Fruit fly (Drosophila melanogaster) whole organism, prepupa: ENCODE measurements around the gene CG34290.

Experiments used
- Blimp-1 ChIP-seq: fragments of 200-800 bp; sonication (Bioruptor generic); optimal IDR thresholded peaks from 3 replicates; lab custom pipeline; 2017; ENCODE audit warnings: missing biosample characterization, missing genetic modification characterization, mild to moderate bottlenecking, moderate library complexity, missing genetic modification reagents
- CG10669 ChIP-seq: fragments of 200-800 bp; sonication (Bioruptor generic); optimal IDR thresholded peaks from 3 replicates; lab custom pipeline; 2018; ENCODE audit warnings: missing biosample characterization, mild to moderate bottlenecking, missing genetic modification characterization, moderate library complexity
- CG11294 ChIP-seq: fragments of 200-800 bp; sonication (Bioruptor generic); IDR thresholded peaks from 2 replicates; pipeline ENCODE4 v1.3.6; 2022; ENCODE audit warnings: missing biosample characterization, missing genetic modification characterization
- CG15336 ChIP-seq: fragments of 200-800 bp; sonication (Bioruptor generic); IDR thresholded peaks from 2 replicates; pipeline ENCODE4 v1.3.6; 2022; ENCODE audit warnings: missing biosample characterization, missing genetic modification characterization
- CG1621 ChIP-seq: fragments of 200-800 bp; sonication (Bioruptor generic); optimal IDR thresholded peaks from 3 replicates; lab custom pipeline; 2018; ENCODE audit warnings: missing biosample characterization, mild to moderate bottlenecking, missing genetic modification characterization
- CG16779 ChIP-seq: fragments of 200-800 bp; sonication (Bioruptor generic); optimal IDR thresholded peaks from 3 replicates; lab custom pipeline; 2017; ENCODE audit warnings: missing biosample characterization, mild to moderate bottlenecking, missing genetic modification characterization
- CG31627 ChIP-seq: fragments of 200-800 bp; sonication (Bioruptor generic); optimal IDR thresholded peaks from 3 replicates; lab custom pipeline; 2016; ENCODE audit warnings: missing biosample characterization, missing genetic modification characterization
- CG32006 ChIP-seq: fragments of 200-800 bp; sonication (Bioruptor generic); optimal IDR thresholded peaks from 3 replicates; lab custom pipeline; 2017; ENCODE audit warnings: missing biosample characterization, mild to moderate bottlenecking, missing genetic modification characterization
- CG34406 ChIP-seq: fragments of 200-800 bp; sonication (Bioruptor generic); optimal IDR thresholded peaks from 3 replicates; lab custom pipeline; 2016; ENCODE audit warnings: missing biosample characterization, missing genetic modification characterization
- CG3919 ChIP-seq: fragments of 200-800 bp; sonication (Bioruptor generic); optimal IDR thresholded peaks from 3 replicates; lab custom pipeline; 2016; ENCODE audit warnings: missing biosample characterization, missing genetic modification characterization
- CG4318 ChIP-seq: fragments of 200-800 bp; sonication (Bioruptor generic); optimal IDR thresholded peaks from 3 replicates; lab custom pipeline; 2017; ENCODE audit warnings: missing biosample characterization, mild to moderate bottlenecking, missing genetic modification characterization
- CG6163 ChIP-seq: fragments of 200-800 bp; sonication (Bioruptor generic); IDR thresholded peaks from 3 replicates; pipeline ENCODE4 v1.3.6; 2022; ENCODE audit warnings: missing biosample characterization, missing genetic modification characterization
- CG6276 ChIP-seq: fragments of 200-800 bp; sonication (Bioruptor generic); optimal IDR thresholded peaks from 2 replicates; lab custom pipeline; 2017; ENCODE audit warnings: missing biosample characterization, mild to moderate bottlenecking, missing genetic modification characterization
- CG6792 ChIP-seq: fragments of 200-800 bp; sonication (Bioruptor generic); optimal IDR thresholded peaks from 3 replicates; lab custom pipeline; 2016; ENCODE audit warnings: missing biosample characterization, missing genetic modification characterization
- CG6808 ChIP-seq: fragments of 200-800 bp; sonication (Bioruptor generic); optimal IDR thresholded peaks from 3 replicates; lab custom pipeline; 2017; ENCODE audit warnings: missing biosample characterization, missing genetic modification characterization, mild to moderate bottlenecking, moderate library complexity, missing genetic modification reagents
- CG6854 ChIP-seq: fragments of 200-800 bp; sonication (Bioruptor generic); optimal IDR thresholded peaks from 2 replicates; lab custom pipeline; 2017; ENCODE audit warnings: missing biosample characterization, mild to moderate bottlenecking, missing genetic modification characterization
- CG7368 ChIP-seq: fragments of 200-800 bp; sonication (Bioruptor generic); optimal IDR thresholded peaks from 3 replicates; lab custom pipeline; 2016; ENCODE audit warnings: missing biosample characterization, missing genetic modification characterization
- CG8119 ChIP-seq: fragments of 200-800 bp; sonication (Bioruptor generic); IDR thresholded peaks from 3 replicates; pipeline ENCODE4 v1.3.6; 2022; ENCODE audit warnings: missing biosample characterization, missing genetic modification characterization
- CG8632 ChIP-seq: fragments of 200-800 bp; sonication (Bioruptor generic); optimal IDR thresholded peaks from 3 replicates; lab custom pipeline; 2016; ENCODE audit warnings: missing biosample characterization, missing genetic modification characterization
- CG9139 ChIP-seq: fragments of 200-800 bp; sonication (Bioruptor generic); optimal IDR thresholded peaks from 3 replicates; lab custom pipeline; 2017; ENCODE audit warnings: missing biosample characterization, mild to moderate bottlenecking, missing genetic modification characterization
- Eip75B ChIP-seq: fragments of 200-800 bp; sonication (Bioruptor generic); optimal IDR thresholded peaks from 3 replicates; lab custom pipeline; 2016; ENCODE audit warnings: missing biosample characterization, missing genetic modification characterization
- Eip78C ChIP-seq: fragments of 200-800 bp; sonication (Bioruptor generic); peaks from one replicate; lab custom pipeline; 2016; ENCODE audit warnings: missing biosample characterization, missing genetic modification characterization
- Eip93F ChIP-seq: fragments of 200-800 bp; sonication (Bioruptor generic); optimal IDR thresholded peaks from 2 replicates; lab custom pipeline; 2016; ENCODE audit warnings: missing biosample characterization, mild to moderate bottlenecking, missing genetic modification characterization
- Gug ChIP-seq: fragments of 200-800 bp; sonication (Bioruptor generic); IDR thresholded peaks from 2 replicates; pipeline ENCODE4 v1.3.6; 2022; ENCODE audit warnings: missing biosample characterization, missing genetic modification characterization
- Hr39 ChIP-seq: fragments of 200-800 bp; sonication (Bioruptor generic); optimal IDR thresholded peaks from 2 replicates; lab custom pipeline; 2016; ENCODE audit warnings: missing biosample characterization, missing genetic modification characterization
- Hr4 ChIP-seq: fragments of 200-800 bp; sonication (Bioruptor generic); optimal IDR thresholded peaks from 3 replicates; lab custom pipeline; 2016; ENCODE audit warnings: missing biosample characterization, missing genetic modification characterization
- Lpt ChIP-seq: fragments of 200-800 bp; sonication (Bioruptor generic); optimal IDR thresholded peaks from 3 replicates; lab custom pipeline; 2016; ENCODE audit warnings: missing biosample characterization, missing genetic modification characterization
- Met ChIP-seq: fragments of 200-800 bp; sonication (Bioruptor generic); optimal IDR thresholded peaks from 3 replicates; lab custom pipeline; 2016; ENCODE audit warnings: missing biosample characterization, missing genetic modification characterization
- OdsH ChIP-seq: fragments of 200-800 bp; sonication (Bioruptor generic); optimal IDR thresholded peaks from 3 replicates; lab custom pipeline; 2016; ENCODE audit warnings: missing biosample characterization, missing genetic modification characterization
- Sox102F ChIP-seq: fragments of 200-800 bp; sonication (Bioruptor generic); optimal IDR thresholded peaks from 2 replicates; lab custom pipeline; 2016; ENCODE audit warnings: missing biosample characterization, mild to moderate bottlenecking, missing genetic modification characterization
- Sox14 ChIP-seq: fragments of 200-800 bp; sonication (Bioruptor generic); optimal IDR thresholded peaks from 3 replicates; lab custom pipeline; 2016; ENCODE audit warnings: missing biosample characterization, missing genetic modification characterization
- cyc ChIP-seq: fragments of 200-800 bp; sonication (Bioruptor generic); optimal IDR thresholded peaks from 3 replicates; lab custom pipeline; 2016; ENCODE audit warnings: missing biosample characterization, missing genetic modification characterization
- dac ChIP-seq: fragments of 200-800 bp; sonication (Bioruptor generic); optimal IDR thresholded peaks from 2 replicates; lab custom pipeline; 2017; ENCODE audit warnings: missing biosample characterization, mild to moderate bottlenecking, missing genetic modification characterization
- eg ChIP-seq: fragments of 200-800 bp; sonication (Bioruptor generic); IDR thresholded peaks from 3 replicates; pipeline ENCODE4 v1.3.6; 2022; ENCODE audit warnings: missing biosample characterization, missing genetic modification characterization
- esn ChIP-seq: fragments of 200-800 bp; sonication (Bioruptor generic); optimal IDR thresholded peaks from 2 replicates; lab custom pipeline; 2016; ENCODE audit warnings: missing biosample characterization, mild to moderate bottlenecking, missing genetic modification characterization, moderate library complexity
- fd59A ChIP-seq: fragments of 200-800 bp; sonication (Bioruptor generic); optimal IDR thresholded peaks from 2 replicates; lab custom pipeline; 2017; ENCODE audit warnings: missing biosample characterization, mild to moderate bottlenecking, missing genetic modification characterization, missing genetic modification reagents
- fd85E ChIP-seq: fragments of 200-800 bp; sonication (Bioruptor generic); optimal IDR thresholded peaks from 3 replicates; lab custom pipeline; 2016; ENCODE audit warnings: missing biosample characterization, missing genetic modification characterization
- net ChIP-seq: fragments of 200-800 bp; sonication (Bioruptor generic); optimal IDR thresholded peaks from 3 replicates; lab custom pipeline; 2016; ENCODE audit warnings: missing biosample characterization, missing genetic modification characterization
- pdm3 ChIP-seq: fragments of 200-800 bp; sonication (Bioruptor generic); optimal IDR thresholded peaks from 3 replicates; lab custom pipeline; 2016; ENCODE audit warnings: missing biosample characterization, missing genetic modification characterization
- salr ChIP-seq, 2 experiments: fragments of 200-800 bp; sonication (Bioruptor generic); optimal IDR thresholded peaks; 3 replicates each; lab custom pipeline; 2016 to 2018; ENCODE audit warnings: missing biosample characterization in 2 of 2, missing genetic modification characterization in 2 of 2, mild to moderate bottlenecking in 1 of 2
- ss ChIP-seq, 2 experiments: fragments of 200-800 bp; sonication (Bioruptor generic); optimal IDR thresholded peaks; 2 replicates in 1 of 2; 3 replicates in 1 of 2; lab custom pipeline; 2017 to 2018; ENCODE audit warnings: mild to moderate bottlenecking in 2 of 2, missing biosample characterization in 2 of 2, missing genetic modification characterization in 2 of 2, moderate library complexity in 1 of 2
- topi ChIP-seq: fragments of 200-800 bp; sonication (Bioruptor generic); optimal IDR thresholded peaks from 3 replicates; lab custom pipeline; 2016; ENCODE audit warnings: missing biosample characterization, missing genetic modification characterization
- vri ChIP-seq: fragments of 200-800 bp; sonication (Bioruptor generic); optimal IDR thresholded peaks from 3 replicates; lab custom pipeline; 2016; ENCODE audit warnings: missing biosample characterization, mild to moderate bottlenecking, missing genetic modification characterization

CG34290 gene

DNA sequence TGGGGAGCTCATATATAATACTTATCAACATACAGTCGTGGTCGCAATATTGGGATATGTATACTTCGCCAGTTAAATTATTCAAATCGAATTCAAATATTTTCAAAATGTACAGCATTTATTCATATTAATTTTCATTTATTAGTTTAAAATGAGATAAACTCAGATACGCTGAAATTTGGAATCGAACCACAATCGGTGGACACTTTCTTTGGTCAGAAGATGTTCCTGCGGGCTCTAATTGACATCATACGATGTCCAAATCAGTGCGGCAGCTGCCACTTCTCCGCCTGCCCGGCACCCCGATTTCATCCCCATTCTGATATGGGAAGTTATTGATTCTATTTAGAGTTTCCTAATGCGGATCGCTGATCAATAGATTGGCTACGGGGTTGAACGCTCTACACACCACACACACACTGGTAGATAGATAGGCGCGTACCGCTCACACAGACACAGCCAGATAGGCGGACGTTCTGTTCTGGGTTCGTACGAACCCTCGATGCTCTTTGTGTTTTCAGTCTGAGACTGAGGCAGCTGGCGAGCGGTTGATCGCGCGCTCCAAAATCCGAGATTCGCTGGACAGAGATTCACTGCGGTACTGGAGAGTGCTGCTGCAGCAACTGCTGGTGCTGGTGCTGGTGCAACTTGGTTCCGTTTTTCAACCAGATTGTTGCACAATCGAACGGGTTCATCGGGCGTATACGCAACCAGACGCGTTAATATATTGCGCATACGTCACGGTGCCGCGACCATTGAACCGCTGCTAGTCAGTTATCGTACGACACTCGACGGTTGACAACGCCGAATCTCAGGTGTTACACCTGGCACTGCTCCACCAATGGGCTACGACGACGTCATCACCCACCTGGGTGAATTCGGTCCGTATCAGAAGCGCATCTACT is 13.3 kb downstream of the CG34290 start, which contains the start of gene Orct (continued):
- TF ChIP-seq Eip78C (GFP tag; lab: Kevin White, UChicago) (peak; percentile 90), Sox102F (GFP tag; lab: Kevin White, UChicago) (peak; percentile 76), fd85E (GFP tag; lab: Kevin White, UChicago) (no peak), CG8632 (GFP tag; lab: Kevin White, UChicago) (peak; percentile 61), CG11294 (GFP tag; lab: Robert Waterston, UW) (no peak), Hr39 (GFP tag; lab: Kevin White, UChicago) (peak; percentile 60), topi (peak; percentile 71), ss (GFP tag; optimal IDR thresholded peaks at IDR 0.05; lab: Kevin White, UChicago) (peak in 1 of 2 experiments; percentile 49), CG6792 (peak; percentile 65), dac (GFP tag; lab: Kevin White, UChicago) (peak; percentile 20), CG6854 (no peak), OdsH (GFP tag; lab: Kevin White, UChicago) (peak; percentile 57), CG34406 (peak; percentile 75), Eip75B (GFP tag; lab: Kevin White, UChicago) (peak; percentile 64), Sox14 (peak; percentile 73), CG6808 (GFP tag; lab: Kevin White, UChicago) (peak; percentile 50), CG15336 (GFP tag; lab: Robert Waterston, UW) (no peak)

DNA sequence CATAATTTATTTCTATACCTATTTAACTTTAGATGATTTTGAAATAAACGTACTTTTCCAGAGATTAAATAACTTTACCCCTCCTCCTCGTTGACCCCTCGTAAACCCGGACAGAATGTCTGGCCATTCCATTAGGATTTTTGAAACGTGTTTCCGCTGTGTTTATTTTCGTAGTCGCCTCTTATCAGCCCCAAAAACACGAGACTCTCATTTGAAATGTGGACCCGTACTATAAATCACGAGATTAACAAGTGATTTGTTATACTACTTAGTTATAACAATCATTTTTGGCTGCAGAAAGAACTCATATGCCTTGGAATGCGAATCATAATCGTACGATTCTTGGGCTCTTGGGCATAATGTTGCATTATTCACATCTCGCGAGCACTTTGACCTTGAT is 14.2 kb downstream of the CG34290 start:
- no peak for TF ChIP-seq CG1621 (tag; lab: Kevin White, UChicago)
- TF ChIP-seq Gug (GFP tag; lab: Robert Waterston, UW): no peak
- TF ChIP-seq Met (GFP tag; lab: Kevin White, UChicago): no peak
- TF ChIP-seq Sox14: no peak
- no peak for TF ChIP-seq Hr4
- no peak for TF ChIP-seq dac (GFP tag; lab: Kevin White, UChicago)
- no peak for TF ChIP-seq CG16779 (tag; lab: Kevin White, UChicago)
- no peak for TF ChIP-seq pdm3
- TF ChIP-seq ss (GFP tag; optimal IDR thresholded peaks at IDR 0.05; lab: Kevin White, UChicago): no peak
- no peak for TF ChIP-seq topi
- no peak for TF ChIP-seq CG4318

DNA sequence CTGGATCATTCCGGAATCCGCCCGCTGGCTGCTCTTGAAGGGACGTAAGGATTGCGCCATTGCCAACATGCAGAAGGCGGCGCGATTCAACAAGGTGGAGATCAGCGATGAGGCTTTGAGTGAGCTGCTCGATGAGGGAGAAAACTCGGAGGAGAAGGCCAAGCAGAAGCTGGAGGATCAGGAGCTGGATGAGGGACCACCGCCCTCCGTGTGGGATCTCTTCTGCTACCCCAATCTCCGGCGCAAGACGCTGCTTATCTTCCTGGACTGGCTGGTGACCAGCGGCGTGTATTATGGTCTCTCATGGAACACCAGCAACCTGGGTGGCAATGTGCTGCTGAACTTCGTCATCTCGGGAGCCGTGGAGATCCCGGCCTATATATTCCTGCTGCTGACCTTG is 15.4 kb downstream of the CG34290 start:
- TF ChIP-seq CG8119 (GFP tag; lab: Robert Waterston, UW) (no peak), CG9139 (GFP tag; lab: Kevin White, UChicago) (no peak), esn (GFP tag; lab: Kevin White, UChicago) (no peak), salr (GFP tag; optimal IDR thresholded peaks at IDR 0.05; lab: Kevin White, UChicago) (no peak), Lpt (GFP tag; lab: Kevin White, UChicago) (no peak), CG6808 (GFP tag; lab: Kevin White, UChicago) (no peak), Sox14 (no peak), fd85E (GFP tag; lab: Kevin White, UChicago) (no peak), CG10669 (GFP tag; lab: Kevin White, UChicago) (no peak)

DNA sequence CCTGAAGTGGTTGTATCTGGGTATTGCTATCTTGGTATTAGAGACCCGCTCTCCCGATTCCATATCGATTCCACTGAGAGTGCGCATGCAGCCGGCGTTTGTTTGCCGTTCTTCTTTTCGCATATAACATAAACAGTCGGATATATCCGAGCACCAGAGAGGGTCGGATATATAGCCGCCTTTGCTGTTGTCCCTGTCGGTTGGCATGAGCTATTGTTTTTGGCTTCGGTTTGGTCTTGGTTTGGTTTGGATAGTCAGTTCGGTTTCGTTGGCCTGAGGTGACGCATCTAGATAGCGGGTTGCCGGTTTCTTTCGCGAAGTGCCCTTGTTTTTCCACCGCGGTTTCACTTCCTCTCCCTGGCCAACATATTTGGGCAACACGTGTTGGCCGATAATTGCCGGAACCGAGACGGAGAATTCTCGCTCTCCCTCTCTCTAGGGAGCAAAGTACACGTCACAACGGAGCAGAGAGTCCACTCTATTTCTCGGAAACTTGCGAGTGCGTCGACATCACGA is 16.8 kb downstream of the CG34290 start, which contains the start of gene Orct2:
TSS of gene Orct2 (plus strand) at position 255 of the 516 bp plus-strand sequence.
- TF ChIP-seq vri (GFP tag; lab: Kevin White, UChicago) (peak; percentile 37), Eip93F (no peak), cyc (GFP tag; lab: Kevin White, UChicago) (no peak), Eip75B (GFP tag; lab: Kevin White, UChicago) (peak; percentile 38), Blimp-1 (GFP tag; lab: Kevin White, UChicago) (peak; percentile 15), CG6854 (peak; percentile 52), CG7368 (GFP tag; lab: Kevin White, UChicago) (peak; percentile 31), CG31627 (GFP tag; lab: Kevin White, UChicago) (no peak), eg (peak; percentile 28; the same call in 2 of the 3 replicates), CG6276 (peak; percentile 2), CG32006 (GFP tag; lab: Kevin White, UChicago) (peak; percentile 3), CG15336 (GFP tag; lab: Robert Waterston, UW) (peak; percentile 25; the same call in 1 of the 2 replicates), Lpt (GFP tag; lab: Kevin White, UChicago) (peak; percentile 34), CG10669 (GFP tag; lab: Kevin White, UChicago) (peak; percentile 2), net (GFP tag; lab: Kevin White, UChicago) (peak; percentile 8), fd59A (no peak), Hr4 (no peak), CG3919 (GFP tag; lab: Kevin White, UChicago) (peak; percentile 38), CG11294 (GFP tag; lab: Robert Waterston, UW) (0 out of 2 replicates have a peak, but pooled peaks have one; percentile 15), CG6163 (GFP tag; lab: Robert Waterston, UW) (peak; percentile 25; the same call in 1 of the 3 replicates), Eip78C (GFP tag; lab: Kevin White, UChicago) (peak; percentile 11)
